Worm (Caenorhabditis elegans): ENCODE data around the gene vamp-7.

Gene vamp-7

DNA sequence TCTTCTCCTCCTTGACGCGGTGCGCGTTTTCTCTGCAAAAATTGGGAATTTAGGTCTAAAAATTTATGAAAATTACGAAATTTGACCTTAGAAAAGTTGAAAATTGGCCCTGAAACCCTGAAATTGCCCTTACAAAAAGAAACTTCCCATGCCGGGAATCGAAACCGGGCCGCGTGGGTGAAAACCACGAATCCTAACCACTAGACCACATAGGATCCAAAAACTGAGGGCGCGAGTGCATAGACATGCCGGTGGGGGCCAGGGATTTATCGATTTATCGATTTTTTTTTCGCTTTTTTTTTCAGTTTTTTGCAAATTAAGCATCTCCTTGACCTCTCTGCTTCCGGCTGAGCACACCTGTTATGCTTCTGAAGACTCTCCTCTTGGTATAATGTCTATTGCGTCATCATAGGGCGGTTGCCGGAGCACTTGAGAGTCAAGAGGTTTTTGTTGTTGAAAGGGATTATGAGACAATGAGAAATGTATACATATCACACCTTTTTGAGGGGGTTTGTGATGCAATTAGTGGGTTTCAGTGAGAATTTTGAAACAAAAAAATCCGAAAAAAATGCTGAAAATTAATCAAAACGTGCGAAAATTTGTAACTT is 31.9 kb downstream of the vamp-7 start (continued):
- TF ChIP-seq D1046.2 (GFP tag; IDR thresholded peaks at IDR 0.05), result peak; percentile 85
- TF ChIP-seq vab-7 (GFP tag; IDR thresholded peaks at IDR 0.05), result peak; percentile 78
- peak; percentile 51 for TF ChIP-seq snpc-1.2 (GFP tag; IDR thresholded peaks at IDR 0.05)
- no peak for TF ChIP-seq zfp-2 (tag; optimal IDR thresholded peaks at IDR 0.05)
- peak; percentile 73 for TF ChIP-seq Y5F2A.4 (GFP tag; optimal IDR thresholded peaks at IDR 0.05)
- TF ChIP-seq madf-9 (GFP tag; conservative IDR thresholded peaks at IDR 0.05), result peak; percentile 79
- TF ChIP-seq nhr-11 (tag; optimal IDR thresholded peaks at IDR 0.05), result no peak
- peak in 1 of 2 experiments; percentile 43 for TF ChIP-seq lsy-2 (tag; optimal IDR thresholded peaks at IDR 0.05)
- peak; percentile 76 for TF ChIP-seq spr-3 (GFP tag; optimal IDR thresholded peaks at IDR 0.05)
- TF ChIP-seq cey-2 (tag; optimal IDR thresholded peaks at IDR 0.05; ENCODE audit: borderline replicate concordance, insufficient read depth), result no peak
- peak; percentile 35 for TF ChIP-seq hlh-11 (tag; optimal IDR thresholded peaks at IDR 0.05)
- 0 out of 2 replicates have a peak, but pooled peaks have one; percentile 50 for TF ChIP-seq zfp-3 (GFP tag; conservative IDR thresholded peaks at IDR 0.05)
- no peak for TF ChIP-seq aly-2 (tag; optimal IDR thresholded peaks at IDR 0.05)
- TF ChIP-seq T20F7.1 (GFP tag; optimal IDR thresholded peaks at IDR 0.05), result peak; percentile 0
- peak; percentile 48; the same call in 1 of the 2 replicates for TF ChIP-seq ZK337.2 (GFP tag; IDR thresholded peaks at IDR 0.05)
- no peak for TF ChIP-seq daf-8 (GFP tag; IDR thresholded peaks at IDR 0.05)
- TF ChIP-seq tag-97 (GFP tag; IDR thresholded peaks at IDR 0.05), result no peak
- peak; percentile 13 for TF ChIP-seq spr-1 (tag; optimal IDR thresholded peaks at IDR 0.05)
- peak; percentile 78 for TF ChIP-seq php-3 (GFP tag; IDR thresholded peaks at IDR 0.05)
- peak; percentile 98 for TF ChIP-seq F44E2.7 (GFP tag; IDR thresholded peaks at IDR 0.05)
- TF ChIP-seq dmd-8 (GFP tag; IDR thresholded peaks at IDR 0.05), result peak; percentile 96
- peak; percentile 85 for TF ChIP-seq ceh-44 (GFP tag; IDR thresholded peaks at IDR 0.05)
- no peak for TF ChIP-seq nhr-28 (tag; optimal IDR thresholded peaks at IDR 0.05)
- TF ChIP-seq aha-1 (tag), result peak; percentile 18
- no peak for TF ChIP-seq mxl-3 (GFP tag; optimal IDR thresholded peaks at IDR 0.05)
- peak; percentile 53 for TF ChIP-seq dmd-6 (GFP tag; IDR thresholded peaks at IDR 0.05)
- peak; percentile 83 for TF ChIP-seq arid-1 (GFP tag; conservative IDR thresholded peaks at IDR 0.05)
- TF ChIP-seq skn-1 (tag; optimal IDR thresholded peaks at IDR 0.05), result no peak
- no peak for TF ChIP-seq ztf-7 (tag; optimal IDR thresholded peaks at IDR 0.05)
- TF ChIP-seq mxl-2 (GFP tag; conservative IDR thresholded peaks at IDR 0.05), result 0 out of 2 replicates have a peak, but pooled peaks have one; percentile 6
- TF ChIP-seq rbr-2 (tag; optimal IDR thresholded peaks at IDR 0.05), result peak; percentile 22
- peak; percentile 60; the same call in 1 of the 2 replicates for TF ChIP-seq zip-11 (GFP tag; IDR thresholded peaks at IDR 0.05)
- TF ChIP-seq ama-1 (optimal IDR thresholded peaks at IDR 0.05), result no peak
- no peak for TF ChIP-seq nhr-76 (tag; optimal IDR thresholded peaks at IDR 0.05)
- TF ChIP-seq egl-27 (tag; optimal IDR thresholded peaks at IDR 0.05), result no peak
- peak; percentile 13 for TF ChIP-seq dve-1 (tag; optimal IDR thresholded peaks at IDR 0.05; ENCODE audit: insufficient read depth)
- no peak for TF ChIP-seq lin-1 (GFP tag; IDR thresholded peaks at IDR 0.05)
- peak; percentile 87 for TF ChIP-seq hmg-1.1 (GFP tag; IDR thresholded peaks at IDR 0.05)
- TF ChIP-seq ceh-32 (tag; optimal IDR thresholded peaks at IDR 0.05; ENCODE audit: poor library complexity), result no peak
- TF ChIP-seq gei-8 (GFP tag; optimal IDR thresholded peaks at IDR 0.05), result peak; percentile 58
- peak; percentile 84 for TF ChIP-seq ctbp-1 (GFP tag; IDR thresholded peaks at IDR 0.05)
- peak; percentile 97 for TF ChIP-seq ceh-28 (tag; optimal IDR thresholded peaks at IDR 0.05)
- peak; percentile 40; the same call in 1 of the 2 replicates for TF ChIP-seq mdt-29 (GFP tag; IDR thresholded peaks at IDR 0.05)
- peak; percentile 35; the same call in 1 of the 2 replicates for TF ChIP-seq lin-29 (GFP tag; IDR thresholded peaks at IDR 0.05)
- TF ChIP-seq nhr-41 (GFP tag; IDR thresholded peaks at IDR 0.05), result peak; percentile 94; the same call in 1 of the 2 replicates
- TF ChIP-seq lim-7 (GFP tag; IDR thresholded peaks at IDR 0.05), result peak; percentile 91
- TF ChIP-seq hif-1 (tag; optimal IDR thresholded peaks at IDR 0.05), result no peak
- no peak; the same call in 1 of the 2 replicates for TF ChIP-seq Y75B8A.6 (GFP tag; IDR thresholded peaks at IDR 0.05)
- TF ChIP-seq nhr-237 (tag; optimal IDR thresholded peaks at IDR 0.05), result no peak
- no peak for TF ChIP-seq ceh-82 (tag; optimal IDR thresholded peaks at IDR 0.05)

Data from whole organism, L4 larva.